Fruit fly (Drosophila melanogaster): ENCODE results near the gene CG3588.
A peak's percentile ranks its signal among the peaks of the same experiment; 100 is the strongest.

CG3588 gene

DNA sequence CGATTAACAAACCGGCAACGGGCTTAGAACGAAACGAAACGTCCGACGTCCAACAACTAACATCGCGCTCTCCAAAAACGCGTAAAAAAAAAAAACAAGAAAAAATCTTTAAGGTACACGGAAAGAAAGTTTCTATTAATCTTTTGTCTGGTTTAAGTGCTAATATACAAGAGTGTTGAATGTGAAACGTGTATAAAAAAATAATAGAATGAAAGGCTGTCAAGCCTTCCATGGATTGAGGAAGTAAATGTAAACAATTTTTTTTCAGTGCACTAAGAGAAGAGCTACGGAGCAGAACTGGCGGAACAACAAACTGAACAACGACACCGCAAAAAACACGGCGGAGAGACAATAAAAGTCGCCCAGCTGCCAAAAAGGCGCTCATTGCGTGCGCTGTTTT, at the start of gene CG3588 (continued):
- TF ChIP-seq nerfin-1 (tag; optimal IDR thresholded peaks at IDR 0.05) (no peak), ham (GFP tag; IDR thresholded peaks at IDR 0.05) (no peak), CG4854 (GFP tag; optimal IDR thresholded peaks at IDR 0.05) (peak; percentile 34), CG2120 (GFP tag; optimal IDR thresholded peaks at IDR 0.05) (peak; percentile 91), Bteb2 (GFP tag; optimal IDR thresholded peaks at IDR 0.05) (peak; percentile 80), CG13424 (tag; optimal IDR thresholded peaks at IDR 0.05) (peak; percentile 67), CG17912 (GFP tag; optimal IDR thresholded peaks at IDR 0.05) (no peak), Doc3 (GFP tag; IDR thresholded peaks at IDR 0.05; ENCODE audit: partially characterized antibody) (no peak), Opbp (GFP tag; IDR thresholded peaks at IDR 0.05; ENCODE audit: partially characterized antibody) (no peak), Adf1 (GFP tag; IDR thresholded peaks at IDR 0.05) (peak; percentile 38; the same call in 1 of the 2 replicates), CG3847 (GFP tag; IDR thresholded peaks at IDR 0.05) (peak; percentile 83), Oli (tag; optimal IDR thresholded peaks at IDR 0.05) (peak; percentile 65), Rfx (GFP tag; IDR thresholded peaks at IDR 0.05) (peak; percentile 94), Nf-YC (tag; optimal IDR thresholded peaks at IDR 0.05) (no peak), lilli (GFP tag; optimal IDR thresholded peaks at IDR 0.05) (peak; percentile 84), lbe (GFP tag; optimal IDR thresholded peaks at IDR 0.05) (peak; percentile 7), CG11093 (GFP tag; IDR thresholded peaks at IDR 0.05) (peak; percentile 36; the same call in 1 of the 3 replicates), CG15269 (tag; optimal IDR thresholded peaks at IDR 0.05) (peak; percentile 81), CG15696 (tag; optimal IDR thresholded peaks at IDR 0.05) (no peak), Neu2 (GFP tag; optimal IDR thresholded peaks at IDR 0.05; ENCODE audit: borderline replicate concordance) (no peak), CG32772 (GFP tag; IDR thresholded peaks at IDR 0.05) (peak; percentile 76), slp2 (GFP tag; optimal IDR thresholded peaks at IDR 0.05) (peak; percentile 55), dm (GFP tag; optimal IDR thresholded peaks at IDR 0.05) (peak; percentile 43), gce (GFP tag; IDR thresholded peaks at IDR 0.05) (peak; percentile 56; the same call in 1 of the 3 replicates), Taf1 (GFP tag; IDR thresholded peaks at IDR 0.05) (peak; percentile 79), ewg (GFP tag; optimal IDR thresholded peaks at IDR 0.05) (no peak), tio (GFP tag; optimal IDR thresholded peaks at IDR 0.05) (peak; percentile 47), CG5953 (GFP tag; IDR thresholded peaks at IDR 0.05) (0 out of 2 replicates have a peak, but pooled peaks have one; percentile 31), CG7928 (GFP tag; optimal IDR thresholded peaks at IDR 0.05) (no peak), CG14014 (GFP tag; IDR thresholded peaks at IDR 0.05) (peak; percentile 88), CG34376 (GFP tag; optimal IDR thresholded peaks at IDR 0.05) (peak; percentile 48), crol (GFP tag; IDR thresholded peaks at IDR 0.05) (no peak), vvl (GFP tag; IDR thresholded peaks at IDR 0.05) (peak; percentile 73; the same call in 1 of the 2 replicates), ro (GFP tag; IDR thresholded peaks at IDR 0.05) (no peak), Dbx (GFP tag; IDR thresholded peaks at IDR 0.05) (peak; percentile 87), CG11695 (GFP tag; IDR thresholded peaks at IDR 0.05) (peak; percentile 73), Dip2 (GFP tag; IDR thresholded peaks at IDR 0.05) (no peak), shn (GFP tag; optimal IDR thresholded peaks at IDR 0.05) (peak; percentile 22), gt (GFP tag; IDR thresholded peaks at IDR 0.05) (no peak), nerfin-2 (GFP tag; IDR thresholded peaks at IDR 0.05; ENCODE audit: partially characterized antibody) (no peak), ara (GFP tag; IDR thresholded peaks at IDR 0.05) (peak; percentile 65), CG10462 (GFP tag; optimal IDR thresholded peaks at IDR 0.05) (peak; percentile 23), Ada2b (GFP tag; IDR thresholded peaks at IDR 0.05) (peak; percentile 68), jumu (GFP tag; optimal IDR thresholded peaks at IDR 0.05) (no peak), org-1 (GFP tag; optimal IDR thresholded peaks at IDR 0.05) (peak; percentile 36), bbx (GFP tag; IDR thresholded peaks at IDR 0.05; ENCODE audit: partially characterized antibody) (no peak), CG7987 (GFP tag; optimal IDR thresholded peaks at IDR 0.05) (peak; percentile 26), Dfd (GFP tag; optimal IDR thresholded peaks at IDR 0.05) (no peak), HHEX (GFP tag; optimal IDR thresholded peaks at IDR 0.05) (peak; percentile 67), tx (GFP tag; optimal IDR thresholded peaks at IDR 0.05) (peak; percentile 54), CG15011 (GFP tag; optimal IDR thresholded peaks at IDR 0.05) (peak; percentile 44), Gug (GFP tag; IDR thresholded peaks at IDR 0.05) (peak; percentile 79; the same call in 3 of the 4 replicates)
